Worm (Caenorhabditis elegans) whole organism, young adult: ENCODE data around the gene F21D12.2.

Source experiments
- B0019.2 ChIP-seq: fragments of 200-800 bp; sonication (Bioruptor generic); conservative IDR thresholded peaks from 2 replicates; pipeline ENCODE4 v1.3.6; 2022; ENCODE audit warnings: missing genetic modification reagents, missing genetic modification characterization, missing compliant biosample characterization
- B0336.3 ChIP-seq: fragments of 200-800 bp; sonication (Bioruptor generic); IDR thresholded peaks from 2 replicates; pipeline ENCODE4 v1.3.6; 2022; ENCODE audit warnings: missing genetic modification characterization, missing compliant biosample characterization
- C06A6.2 ChIP-seq: fragments of 200-800 bp; sonication (Bioruptor generic); conservative IDR thresholded peaks from 2 replicates; pipeline ENCODE4 v1.3.6; 2022; ENCODE audit warnings: missing genetic modification characterization, missing compliant biosample characterization
- C17E4.6 ChIP-seq: fragments of 200-800 bp; sonication (Bioruptor generic); IDR thresholded peaks from 2 replicates; pipeline ENCODE4 v1.3.6; 2022; ENCODE audit warnings: missing genetic modification reagents, missing genetic modification characterization, missing compliant biosample characterization
- F22D6.2 ChIP-seq: sonication (generic microtip); optimal IDR thresholded peaks from 2 replicates; lab custom pipeline; 2016; ENCODE audit warnings: mild to moderate bottlenecking, missing genetic modification characterization, missing compliant biosample characterization
- F23B12.7 ChIP-seq: sonication (generic microtip); optimal IDR thresholded peaks from 2 replicates; lab custom pipeline; 2017; ENCODE audit warnings: missing genetic modification characterization, mild to moderate bottlenecking, missing compliant biosample characterization, antibody characterized with exemption, moderate library complexity; ENCODE audit not compliant: insufficient read depth
- F33H1.4 ChIP-seq: fragments of 200-800 bp; sonication (Bioruptor generic); IDR thresholded peaks from 2 replicates; pipeline ENCODE4 v1.3.6; 2022; ENCODE audit warnings: missing genetic modification reagents, missing genetic modification characterization, missing compliant biosample characterization
- F37B4.10 ChIP-seq: fragments of 200-800 bp; sonication (Bioruptor generic); IDR thresholded peaks from 2 replicates; pipeline ENCODE4 v1.3.6; 2022; ENCODE audit warnings: missing genetic modification characterization, missing compliant biosample characterization
- F57C9.4 ChIP-seq: sonication (generic microtip); optimal IDR thresholded peaks from 2 replicates; lab custom pipeline; 2017; ENCODE audit warnings: mild to moderate bottlenecking, missing genetic modification characterization, missing compliant biosample characterization
- K12H6.12 ChIP-seq: fragments of 200-800 bp; sonication (Bioruptor generic); optimal IDR thresholded peaks from 2 replicates; lab custom pipeline; 2018; ENCODE audit warnings: mild to moderate bottlenecking, missing genetic modification characterization, missing compliant biosample characterization
- Y79H2A.3 ChIP-seq: fragments of 200-800 bp; sonication (Bioruptor generic); conservative IDR thresholded peaks from 2 replicates; pipeline ENCODE4 v1.3.6; 2022; ENCODE audit warnings: missing genetic modification reagents, missing genetic modification characterization, missing compliant biosample characterization
- akir-1 ChIP-seq: fragments of 200-800 bp; sonication (Bioruptor generic); optimal IDR thresholded peaks from 2 replicates; lab custom pipeline; 2018; ENCODE audit warnings: mild to moderate bottlenecking, missing genetic modification characterization, moderate library complexity, missing compliant biosample characterization
- aptf-2 ChIP-seq: fragments of 200-800 bp; sonication (Bioruptor generic); conservative IDR thresholded peaks from 2 replicates; pipeline ENCODE4 v1.3.6; 2022; ENCODE audit warnings: missing genetic modification reagents, missing genetic modification characterization, missing compliant biosample characterization
- attf-6 ChIP-seq: fragments of 200-800 bp; sonication (Bioruptor generic); IDR thresholded peaks from 2 replicates; pipeline ENCODE4 v1.3.6; 2022; ENCODE audit warnings: missing genetic modification reagents, missing genetic modification characterization, missing compliant biosample characterization
- bed-2 ChIP-seq: fragments of 200-800 bp; sonication (Bioruptor generic); IDR thresholded peaks from 2 replicates; pipeline ENCODE4 v1.3.6; 2022; ENCODE audit warnings: missing genetic modification reagents, missing genetic modification characterization, missing compliant biosample characterization
- ccch-3 ChIP-seq: fragments of 200-800 bp; sonication (Bioruptor generic); optimal IDR thresholded peaks from 2 replicates; lab custom pipeline; 2018; ENCODE audit warnings: mild to moderate bottlenecking, missing genetic modification characterization, missing compliant biosample characterization
- ceh-27 ChIP-seq: fragments of 200-800 bp; sonication (Bioruptor generic); optimal IDR thresholded peaks from 2 replicates; lab custom pipeline; 2018; ENCODE audit warnings: mild to moderate bottlenecking, missing genetic modification characterization, moderate library complexity, missing compliant biosample characterization
- ceh-40 ChIP-seq: fragments of 200-800 bp; sonication (Bioruptor generic); IDR thresholded peaks from 2 replicates; pipeline ENCODE4 v1.3.6; 2022; ENCODE audit warnings: missing genetic modification characterization, missing compliant biosample characterization
- ceh-79 ChIP-seq: sonication (generic microtip); optimal IDR thresholded peaks from 2 replicates; lab custom pipeline; 2017; ENCODE audit warnings: mild to moderate bottlenecking, missing genetic modification characterization, missing compliant biosample characterization
- chd-7 ChIP-seq: sonication (generic microtip); optimal IDR thresholded peaks from 2 replicates; lab custom pipeline; 2016; ENCODE audit warnings: mild to moderate bottlenecking, missing genetic modification characterization, moderate library complexity, missing compliant biosample characterization
- dox-1 ChIP-seq: fragments of 200-800 bp; sonication (Bioruptor generic); IDR thresholded peaks from 2 replicates; pipeline ENCODE4 v1.3.6; 2022; ENCODE audit warnings: missing genetic modification reagents, missing genetic modification characterization, missing compliant biosample characterization
- efl-1 ChIP-seq: fragments of 150-350 bp; optimal IDR thresholded peaks from 2 replicates; lab custom pipeline; 2014; ENCODE audit warnings: missing biosample characterization, missing genetic modification reagents, missing genetic modification characterization
- egl-18 ChIP-seq: fragments of 200-800 bp; sonication (Bioruptor generic); IDR thresholded peaks from 2 replicates; pipeline ENCODE4 v1.3.6; 2022; ENCODE audit warnings: missing genetic modification reagents, missing genetic modification characterization, missing compliant biosample characterization
- ets-4 ChIP-seq: fragments of 200-800 bp; sonication (Bioruptor generic); optimal IDR thresholded peaks from 2 replicates; lab custom pipeline; 2018; ENCODE audit warnings: mild to moderate bottlenecking, missing genetic modification characterization, missing compliant biosample characterization
- fkh-3 ChIP-seq: sonication (generic microtip); optimal IDR thresholded peaks from 2 replicates; lab custom pipeline; 2016; ENCODE audit warnings: mild to moderate bottlenecking, missing genetic modification characterization, missing compliant biosample characterization
- gei-17 ChIP-seq: fragments of 200-800 bp; sonication (Bioruptor generic); optimal IDR thresholded peaks from 2 replicates; lab custom pipeline; 2018; ENCODE audit warnings: mild to moderate bottlenecking, missing genetic modification characterization, missing compliant biosample characterization
- him-1 ChIP-seq: sonication (generic microtip); optimal IDR thresholded peaks from 2 replicates; lab custom pipeline; 2016; ENCODE audit warnings: missing genotype, missing genetic modification reagents, missing genetic modification characterization, missing compliant biosample characterization
- hmg-1.2 ChIP-seq: fragments of 200-800 bp; sonication (Bioruptor generic); IDR thresholded peaks from 2 replicates; pipeline ENCODE4 v1.3.6; 2022; ENCODE audit warnings: missing genetic modification reagents, missing genetic modification characterization, missing compliant biosample characterization
- hmg-20 ChIP-seq: fragments of 200-800 bp; sonication (Bioruptor generic); IDR thresholded peaks from 2 replicates; pipeline ENCODE4 v1.3.6; 2022; ENCODE audit warnings: missing genetic modification reagents, missing genetic modification characterization, missing compliant biosample characterization
- lag-1 ChIP-seq: fragments of 200-800 bp; sonication (Bioruptor generic); IDR thresholded peaks from 2 replicates; pipeline ENCODE4 v1.3.6; 2022; ENCODE audit warnings: missing genetic modification reagents, missing genetic modification characterization, missing compliant biosample characterization
- let-607 ChIP-seq, 2 experiments: fragments of 200-800 bp in 1 of 2; sonication (Bioruptor generic) in 1 of 2; sonication (generic microtip) in 1 of 2; optimal IDR thresholded peaks; 2 replicates each; lab custom pipeline; 2016 to 2018; ENCODE audit warnings: mild to moderate bottlenecking in 2 of 2, missing compliant biosample characterization in 2 of 2, missing genetic modification characterization in 2 of 2, moderate library complexity in 2 of 2, missing genotype in 1 of 2
- lin-26 ChIP-seq: fragments of 200-800 bp; sonication (Bioruptor generic); IDR thresholded peaks from 2 replicates; pipeline ENCODE4 v1.3.6; 2022; ENCODE audit warnings: missing genetic modification reagents, missing genetic modification characterization, missing compliant biosample characterization
- lin-54 ChIP-seq: fragments of 200-800 bp; sonication (Bioruptor generic); optimal IDR thresholded peaks from 2 replicates; lab custom pipeline; 2018; ENCODE audit warnings: mild to moderate bottlenecking, missing genetic modification characterization, missing compliant biosample characterization
- lir-1 ChIP-seq: fragments of 200-800 bp; sonication (Bioruptor generic); conservative IDR thresholded peaks from 2 replicates; pipeline ENCODE4 v1.3.6; 2022; ENCODE audit warnings: missing genetic modification reagents, missing genetic modification characterization, missing compliant biosample characterization
- lsl-1 ChIP-seq: fragments of 200-800 bp; sonication (Bioruptor generic); optimal IDR thresholded peaks from 2 replicates; lab custom pipeline; 2018; ENCODE audit warnings: mild to moderate bottlenecking, missing genetic modification characterization, moderate library complexity, missing compliant biosample characterization
- madf-6 ChIP-seq: fragments of 200-800 bp; sonication (Bioruptor generic); IDR thresholded peaks from 2 replicates; pipeline ENCODE4 v1.3.6; 2022; ENCODE audit warnings: missing genetic modification reagents, missing genetic modification characterization, missing compliant biosample characterization
- mel-28 ChIP-seq: sonication (generic microtip); optimal IDR thresholded peaks from 2 replicates; lab custom pipeline; 2016; ENCODE audit warnings: borderline replicate concordance, mild to moderate bottlenecking, missing genetic modification characterization, missing compliant biosample characterization
- mes-4 ChIP-seq: sonication (generic microtip); optimal IDR thresholded peaks from 2 replicates; lab custom pipeline; 2016; ENCODE audit warnings: missing genotype, missing genetic modification characterization, missing compliant biosample characterization
- mxl-1 ChIP-seq: sonication (generic microtip); optimal IDR thresholded peaks from 2 replicates; lab custom pipeline; 2016; ENCODE audit warnings: missing genetic modification characterization, missing compliant biosample characterization
- nfya-2 ChIP-seq: fragments of 200-800 bp; sonication (Bioruptor generic); IDR thresholded peaks from 2 replicates; pipeline ENCODE4 v1.3.6; 2022; ENCODE audit warnings: missing genetic modification reagents, missing genetic modification characterization, missing compliant biosample characterization
- nhr-120 ChIP-seq: fragments of 200-800 bp; sonication (Bioruptor generic); IDR thresholded peaks from 2 replicates; pipeline ENCODE4 v1.3.6; 2022; ENCODE audit warnings: missing genetic modification characterization, missing compliant biosample characterization
- nhr-179 ChIP-seq: sonication (generic microtip); optimal IDR thresholded peaks from 2 replicates; lab custom pipeline; 2016; ENCODE audit warnings: mild to moderate bottlenecking, missing genetic modification characterization, missing compliant biosample characterization
- nhr-80 ChIP-seq: sonication (generic microtip); optimal IDR thresholded peaks from 2 replicates; lab custom pipeline; 2016; ENCODE audit warnings: missing genetic modification characterization, missing compliant biosample characterization
- rec-8 ChIP-seq, 2 experiments: sonication (generic microtip); optimal IDR thresholded peaks; 2 replicates each; lab custom pipeline; 2016; ENCODE audit warnings: mild to moderate bottlenecking in 2 of 2, missing genetic modification characterization in 2 of 2, missing genetic modification reagents in 2 of 2, missing genotype in 2 of 2, missing biosample characterization in 1 of 2, missing compliant biosample characterization in 1 of 2, moderate library complexity in 1 of 2
- repo-1 ChIP-seq: sonication (generic microtip); optimal IDR thresholded peaks from 2 replicates; lab custom pipeline; 2017; ENCODE audit warnings: mild to moderate bottlenecking, missing genetic modification characterization, missing compliant biosample characterization
- sdz-38 ChIP-seq: sonication (generic microtip); optimal IDR thresholded peaks from 2 replicates; lab custom pipeline; 2016; ENCODE audit warnings: missing genotype, missing genetic modification characterization, missing compliant biosample characterization
- sea-2 ChIP-seq: fragments of 200-800 bp; sonication (Bioruptor generic); IDR thresholded peaks from 2 replicates; pipeline ENCODE4 v1.3.6; 2022; ENCODE audit warnings: missing genetic modification characterization, missing compliant biosample characterization
- zfh-2 ChIP-seq: fragments of 200-800 bp; sonication (Bioruptor generic); conservative IDR thresholded peaks from 2 replicates; pipeline ENCODE4 v1.3.6; 2022; ENCODE audit warnings: missing genetic modification reagents, missing genetic modification characterization, missing compliant biosample characterization

The F21D12.2 gene

DNA sequence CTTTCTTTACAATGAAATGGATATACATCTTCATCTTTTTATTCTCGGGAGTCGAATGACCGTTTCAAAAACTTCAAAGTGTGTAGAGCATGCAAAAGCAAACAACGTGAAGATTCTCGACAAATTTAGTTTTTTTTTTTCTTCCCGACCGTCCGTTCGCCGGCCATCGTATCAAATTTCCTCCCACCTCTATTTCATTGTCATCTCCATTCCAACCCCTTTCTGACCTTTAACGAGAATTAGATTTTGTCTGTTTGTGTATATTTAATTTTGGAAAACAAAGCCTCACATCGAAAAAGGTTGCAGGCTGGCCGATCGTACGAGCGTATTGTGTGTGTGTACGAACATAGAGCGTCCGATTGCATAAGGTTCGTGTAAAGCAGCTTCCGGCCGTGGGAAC, 18.5 kb upstream of the F21D12.2 start, which contains the start of gene C30G12.1:
TSS of gene C30G12.1 (plus strand) at position 301 of the 400 bp plus-strand sequence.
- TF ChIP-seq mxl-1 (no peak), nfya-2 (no peak)

DNA sequence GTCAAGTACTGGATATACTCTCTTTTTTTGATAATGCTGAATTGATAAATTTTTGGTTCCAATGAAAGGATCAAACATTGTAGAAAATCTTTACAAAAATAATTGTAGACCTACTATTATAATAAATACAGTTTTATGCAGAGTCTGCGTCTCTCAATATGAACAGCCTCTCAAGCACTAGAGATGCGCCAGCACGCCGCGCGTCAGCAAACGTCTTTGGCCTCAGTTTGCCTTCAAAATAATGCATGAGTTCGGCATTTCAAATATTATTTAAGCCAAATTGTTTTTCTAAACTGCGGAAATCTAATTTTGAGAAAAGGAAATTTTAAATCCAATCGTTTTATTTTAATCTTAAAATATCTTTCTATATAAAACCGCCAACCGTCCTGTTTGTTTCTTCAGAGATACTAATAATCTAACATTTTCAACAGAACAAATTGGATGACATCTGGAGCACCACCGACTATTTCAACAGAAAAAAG, 15.9 kb upstream of the F21D12.2 start, which contains the start of gene cul-4:
TSS of gene cul-4 (plus strand) at position 432 of the 482 bp plus-strand sequence.
- peak; percentile 90 for TF ChIP-seq dox-1 (GFP tag; lab: Robert Waterston, UW)
- TF ChIP-seq efl-1 (GFP tag; lab: Kevin White, UChicago): peak; percentile 63
- TF ChIP-seq F37B4.10 (GFP tag; lab: Robert Waterston, UW): no peak
- peak; percentile 23 for TF ChIP-seq ceh-27 (GFP tag; lab: Kevin White, UChicago)
- no peak for TF ChIP-seq zfh-2 (GFP tag; lab: Robert Waterston, UW)
- no peak for TF ChIP-seq lin-26 (GFP tag; lab: Robert Waterston, UW)
- no peak for TF ChIP-seq ceh-40 (GFP tag; lab: Robert Waterston, UW)
- no peak for TF ChIP-seq ets-4 (GFP tag; lab: Kevin White, UChicago)
- no peak for TF ChIP-seq B0019.2 (GFP tag; lab: Robert Waterston, UW)
- TF ChIP-seq mes-4 (tag; lab: Kevin White, UChicago): no peak
- no peak for TF ChIP-seq gei-17
- TF ChIP-seq hmg-20: 0 out of 2 replicates have a peak, but pooled peaks have one; percentile 51
- no peak for TF ChIP-seq F22D6.2 (tag; lab: Kevin White, UChicago)
- TF ChIP-seq aptf-2 (GFP tag; lab: Robert Waterston, UW): no peak
- TF ChIP-seq madf-6 (GFP tag; lab: Robert Waterston, UW): peak; percentile 99
- TF ChIP-seq K12H6.12 (tag; lab: Kevin White, UChicago): no peak
- peak; percentile 82 for TF ChIP-seq him-1
- no peak for TF ChIP-seq sea-2 (GFP tag; lab: Robert Waterston, UW)
- TF ChIP-seq F57C9.4 (tag; lab: Kevin White, UChicago): no peak
- no peak for TF ChIP-seq nhr-179 (tag; lab: Kevin White, UChicago)
- 0 out of 2 replicates have a peak, but pooled peaks have one; percentile 16 for TF ChIP-seq Y79H2A.3 (GFP tag; lab: Robert Waterston, UW)
- no peak for TF ChIP-seq nhr-120 (GFP tag; lab: Robert Waterston, UW)
- TF ChIP-seq ccch-3 (GFP tag; lab: Kevin White, UChicago): no peak
- TF ChIP-seq lag-1: no peak
- TF ChIP-seq egl-18 (GFP tag; lab: Robert Waterston, UW): no peak
- peak in 1 of 2 experiments; percentile 16 for TF ChIP-seq let-607 (tag; optimal IDR thresholded peaks at IDR 0.05; lab: Kevin White, UChicago)
- peak; percentile 12 for TF ChIP-seq repo-1
- TF ChIP-seq nhr-80 (tag; lab: Kevin White, UChicago): peak; percentile 22
- TF ChIP-seq C06A6.2: no peak
- TF ChIP-seq F33H1.4 (GFP tag; lab: Robert Waterston, UW): peak; percentile 86
- TF ChIP-seq lin-54 (GFP tag; lab: Kevin White, UChicago): peak; percentile 88
- no peak for TF ChIP-seq akir-1 (GFP tag; lab: Kevin White, UChicago)
- no peak for TF ChIP-seq sdz-38 (tag; lab: Kevin White, UChicago)
- peak; percentile 88 for TF ChIP-seq B0336.3 (GFP tag; lab: Robert Waterston, UW)
- no peak for TF ChIP-seq ceh-79 (tag; lab: Kevin White, UChicago)
- TF ChIP-seq hmg-1.2 (GFP tag; lab: Robert Waterston, UW): peak; percentile 85
- TF ChIP-seq fkh-3: no peak
- no peak for TF ChIP-seq mel-28 (tag; lab: Kevin White, UChicago)
- peak; percentile 54 for TF ChIP-seq F23B12.7 (tag; lab: Kevin White, UChicago)
- peak; percentile 94 for TF ChIP-seq lsl-1
- no peak for TF ChIP-seq bed-2 (GFP tag; lab: Robert Waterston, UW)
- TF ChIP-seq lir-1 (GFP tag; lab: Robert Waterston, UW): peak; percentile 37; the same call in 1 of the 2 replicates
- TF ChIP-seq attf-6 (GFP tag; lab: Robert Waterston, UW): peak; percentile 71
- no peak for TF ChIP-seq chd-7 (tag; lab: Kevin White, UChicago)
- TF ChIP-seq C17E4.6 (GFP tag; lab: Robert Waterston, UW): no peak
- no peak for TF ChIP-seq rec-8 (tag; optimal IDR thresholded peaks at IDR 0.05; lab: Kevin White, UChicago)
